Worm (Caenorhabditis elegans) whole organism, L3 larva: ENCODE results near the gene B0303.16.

Experiments used
- aly-2 ChIP-seq: fragments of 150-350 bp; optimal IDR thresholded peaks from 2 replicates; lab custom pipeline; 2014; ENCODE audit warnings: missing biosample characterization, missing genetic modification characterization
- elt-2 ChIP-seq: sonication (generic microtip); optimal IDR thresholded peaks from 2 replicates; lab custom pipeline; 2016; ENCODE audit warnings: missing genetic modification reagents, mild to moderate bottlenecking, missing genetic modification characterization, missing compliant biosample characterization
- eor-1 ChIP-seq, 2 experiments: fragments of 150-350 bp; optimal IDR thresholded peaks; 2 replicates each; lab custom pipeline; 2014 to 2018; ENCODE audit warnings: missing biosample characterization in 2 of 2, missing genetic modification characterization in 2 of 2
- lin-39 ChIP-seq: fragments of 150-350 bp; optimal IDR thresholded peaks from 2 replicates; lab custom pipeline; 2018; ENCODE audit warnings: missing biosample characterization, missing genetic modification reagents, missing genetic modification characterization
- mml-1 ChIP-seq: fragments of 150-350 bp; sonication (generic microtip); optimal IDR thresholded peaks from 3 replicates; lab custom pipeline; 2014; ENCODE audit warnings: missing biosample characterization, missing genetic modification characterization
- nhr-11 ChIP-seq: fragments of 150-350 bp; optimal IDR thresholded peaks from 2 replicates; lab custom pipeline; 2014; ENCODE audit warnings: missing biosample characterization, missing genetic modification characterization
- nhr-12 ChIP-seq: fragments of 150-350 bp; optimal IDR thresholded peaks from 2 replicates; lab custom pipeline; 2014; ENCODE audit warnings: missing biosample characterization, missing genetic modification characterization
- nhr-25 ChIP-seq: sonication (generic microtip); optimal IDR thresholded peaks from 2 replicates; lab custom pipeline; 2017; ENCODE audit warnings: missing biosample characterization, missing genetic modification characterization
- nhr-76 ChIP-seq: fragments of 150-350 bp; sonication (generic microtip); optimal IDR thresholded peaks from 5 replicates; lab custom pipeline; 2014; ENCODE audit warnings: missing biosample characterization, missing genetic modification characterization
- snpc-4 ChIP-seq: fragments of 150-350 bp; optimal IDR thresholded peaks from 2 replicates; lab custom pipeline; 2014; ENCODE audit warnings: missing biosample characterization, missing genetic modification characterization
- ztf-11 ChIP-seq: fragments of 150-350 bp; optimal IDR thresholded peaks from 2 replicates; lab custom pipeline; 2014; ENCODE audit warnings: missing biosample characterization, missing genetic modification characterization
- ztf-4 ChIP-seq: fragments of 150-350 bp; optimal IDR thresholded peaks from 2 replicates; lab custom pipeline; 2014; ENCODE audit warnings: missing biosample characterization, missing genetic modification characterization

DNA sequence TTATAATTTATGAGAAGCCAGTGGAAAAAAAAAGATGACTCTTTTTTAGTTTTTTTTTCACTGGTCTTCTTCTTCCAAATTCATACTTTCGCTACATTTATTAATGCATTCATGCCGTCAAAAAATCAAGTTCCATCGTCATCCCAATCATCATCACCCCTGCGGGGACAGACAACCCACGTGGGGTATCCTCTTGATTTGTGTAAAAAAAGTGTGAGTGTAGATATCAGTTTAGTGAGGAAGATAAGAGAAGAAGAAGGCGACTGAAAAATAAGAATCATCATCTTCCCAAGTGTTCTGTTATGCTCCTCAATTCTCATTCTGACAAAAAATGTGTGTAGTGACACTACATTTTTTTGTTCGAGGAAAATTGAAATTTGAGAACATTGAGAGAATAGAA, 27.1 kb downstream of the B0303.16 start:
- TF ChIP-seq aly-2: no peak
- peak; percentile 0 for TF ChIP-seq elt-2 (tag; lab: Kevin White, UChicago)
- no peak for TF ChIP-seq mml-1 (tag; lab: Kevin White, UChicago)
- TF ChIP-seq nhr-76 (tag; lab: Kevin White, UChicago): no peak
- TF ChIP-seq lin-39 (tag; lab: Kevin White, UChicago): no peak
- no peak for TF ChIP-seq nhr-11 (tag; lab: Kevin White, UChicago)
- TF ChIP-seq nhr-25 (tag; lab: Kevin White, UChicago): peak; percentile 35
- TF ChIP-seq nhr-12 (tag; lab: Kevin White, UChicago): no peak
- no peak for TF ChIP-seq ztf-4 (tag; lab: Kevin White, UChicago)
- no peak for TF ChIP-seq eor-1 (tag; optimal IDR thresholded peaks at IDR 0.05; lab: Kevin White, UChicago)
- no peak for TF ChIP-seq snpc-4 (tag; lab: Kevin White, UChicago)
- no peak for TF ChIP-seq ztf-11
